Worm (Caenorhabditis elegans): ENCODE data around the gene C36B7.2.

The C36B7.2 gene

DNA sequence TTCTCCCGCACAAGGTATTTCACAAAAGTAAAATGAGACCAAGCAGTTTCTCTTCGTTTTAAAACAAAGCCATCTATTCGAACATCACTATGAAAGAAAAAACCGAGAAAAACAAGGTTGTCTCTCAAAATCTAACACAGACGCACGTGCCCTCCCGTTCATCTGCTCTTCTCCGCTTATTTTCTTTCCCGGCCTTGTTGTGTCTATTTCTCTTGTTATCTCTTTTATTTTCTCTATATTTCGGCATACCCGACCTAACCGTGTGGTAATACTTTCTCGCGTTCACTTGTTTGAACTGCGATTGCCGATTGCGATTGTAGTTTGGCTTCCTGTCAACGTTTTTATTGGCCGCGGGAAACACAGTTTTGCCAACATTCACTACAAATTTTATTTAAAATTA, 23.3 kb downstream of the C36B7.2 start:
- TF ChIP-seq nhr-76 (tag; optimal IDR thresholded peaks at IDR 0.05) = no peak
- no peak for TF ChIP-seq ceh-43 (GFP tag; optimal IDR thresholded peaks at IDR 0.05)
- peak; percentile 1 for TF ChIP-seq elt-1 (tag; optimal IDR thresholded peaks at IDR 0.05; ENCODE audit: borderline replicate concordance, insufficient read depth)
- no peak for TF ChIP-seq nhr-28 (tag; optimal IDR thresholded peaks at IDR 0.05)
- TF ChIP-seq tbx-8 (GFP tag; optimal IDR thresholded peaks at IDR 0.05) = no peak
- no peak for TF ChIP-seq lsy-2 (tag; optimal IDR thresholded peaks at IDR 0.05)
- no peak for TF ChIP-seq ham-2 (GFP tag; optimal IDR thresholded peaks at IDR 0.05)
- no peak for TF ChIP-seq M03D4.4 (tag; optimal IDR thresholded peaks at IDR 0.05)

DNA sequence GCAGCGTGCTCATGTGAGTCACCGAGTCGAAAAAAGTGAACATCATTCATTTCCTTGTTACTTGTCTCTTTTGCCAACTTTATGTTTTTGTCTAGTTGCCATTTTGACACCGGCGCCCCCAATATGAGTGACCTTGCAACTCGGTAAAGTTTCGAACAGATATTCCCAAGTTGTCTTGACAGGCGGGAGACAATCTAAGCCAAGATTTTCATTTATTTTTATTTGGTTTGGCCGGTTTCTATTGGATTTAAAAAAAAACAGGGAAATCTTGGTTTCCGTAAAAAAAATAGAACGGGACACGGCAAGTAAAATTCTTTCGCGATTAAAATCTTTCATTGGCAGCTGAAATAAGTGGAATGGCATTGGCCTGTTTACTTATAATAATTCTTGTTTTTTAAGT, 25.0 kb downstream of the C36B7.2 start:
- no peak for TF ChIP-seq mab-5 (tag; optimal IDR thresholded peaks at IDR 0.05)
- TF ChIP-seq bed-3 (GFP tag; optimal IDR thresholded peaks at IDR 0.05) = no peak
- no peak for TF ChIP-seq nhr-2 (tag; optimal IDR thresholded peaks at IDR 0.05)
- TF ChIP-seq lin-13 (tag; optimal IDR thresholded peaks at IDR 0.05) = no peak
- TF ChIP-seq nhr-237 (tag; optimal IDR thresholded peaks at IDR 0.05) = no peak
- TF ChIP-seq nhr-76 (tag; optimal IDR thresholded peaks at IDR 0.05) = no peak
- no peak for TF ChIP-seq ces-1 (GFP tag; optimal IDR thresholded peaks at IDR 0.05)
- TF ChIP-seq elt-1 (tag; optimal IDR thresholded peaks at IDR 0.05; ENCODE audit: borderline replicate concordance, insufficient read depth) = no peak
- no peak for TF ChIP-seq ceh-39 (tag; optimal IDR thresholded peaks at IDR 0.05)
- TF ChIP-seq sptf-1 (tag; optimal IDR thresholded peaks at IDR 0.05) = no peak
- TF ChIP-seq snpc-4 (tag; optimal IDR thresholded peaks at IDR 0.05) = no peak
- TF ChIP-seq unc-39 (tag; optimal IDR thresholded peaks at IDR 0.05) = no peak
- TF ChIP-seq sem-2 (GFP tag; optimal IDR thresholded peaks at IDR 0.05) = no peak
- TF ChIP-seq mls-2 (tag; optimal IDR thresholded peaks at IDR 0.05) = no peak
- no peak for TF ChIP-seq flh-1 (GFP tag; optimal IDR thresholded peaks at IDR 0.05)

DNA sequence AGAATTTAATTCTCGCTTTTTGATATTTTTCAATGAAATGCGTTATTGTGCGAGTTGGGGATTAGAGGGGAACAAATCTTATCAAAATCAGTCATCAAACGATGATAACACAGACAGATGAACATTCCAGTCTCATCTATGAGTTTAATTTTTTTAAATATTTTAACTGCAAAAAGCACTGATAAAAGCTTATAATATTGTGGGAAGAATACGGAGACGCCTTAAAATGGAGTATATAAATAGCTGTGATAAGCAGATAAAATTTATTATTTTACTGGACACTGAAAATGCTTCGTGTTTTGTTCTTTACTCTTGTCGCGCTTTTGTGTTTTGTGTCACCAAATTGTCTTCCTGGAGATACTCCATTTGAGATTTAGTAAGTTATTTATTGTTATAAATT, 33.4 kb downstream of the C36B7.2 start, which contains the start of gene clec-86:
Gene clec-86, plus strand, starts transcription at position 262 of the 400 bp plus-strand sequence.
- no peak for TF ChIP-seq mep-1 (tag; optimal IDR thresholded peaks at IDR 0.05)

- no peak for TF ChIP-seq blmp-1 (tag; optimal IDR thresholded peaks at IDR 0.05)
- no peak for TF ChIP-seq snpc-4 (tag; optimal IDR thresholded peaks at IDR 0.05)
- TF ChIP-seq nhr-237 (tag; optimal IDR thresholded peaks at IDR 0.05) = no peak
- TF ChIP-seq lin-32 (GFP tag; optimal IDR thresholded peaks at IDR 0.05) = no peak
- TF ChIP-seq elt-3 (tag; optimal IDR thresholded peaks at IDR 0.05) = no peak
- TF ChIP-seq lin-13 (tag; optimal IDR thresholded peaks at IDR 0.05) = no peak
- TF ChIP-seq sem-2 (GFP tag; optimal IDR thresholded peaks at IDR 0.05) = no peak
- no peak for TF ChIP-seq cnd-1 (tag; optimal IDR thresholded peaks at IDR 0.05)
- no peak for TF ChIP-seq hlh-1 (tag; optimal IDR thresholded peaks at IDR 0.05)
- TF ChIP-seq ces-1 (GFP tag; optimal IDR thresholded peaks at IDR 0.05) = no peak
- no peak for TF ChIP-seq sptf-1 (tag; optimal IDR thresholded peaks at IDR 0.05)
Measured at ce11 chrX:7140682-7141254, 34.6 kb downstream of the C36B7.2 start.

- TF ChIP-seq elt-3 (tag; optimal IDR thresholded peaks at IDR 0.05) = no peak
- TF ChIP-seq lin-32 (GFP tag; optimal IDR thresholded peaks at IDR 0.05) = no peak
- no peak for TF ChIP-seq blmp-1 (tag; optimal IDR thresholded peaks at IDR 0.05)
- no peak for TF ChIP-seq zip-8 (tag; optimal IDR thresholded peaks at IDR 0.05)
- TF ChIP-seq pha-4 (tag; optimal IDR thresholded peaks at IDR 0.05) = no peak
- TF ChIP-seq snpc-4 (tag; optimal IDR thresholded peaks at IDR 0.05) = no peak
- TF ChIP-seq ceh-43 (GFP tag; optimal IDR thresholded peaks at IDR 0.05) = no peak
- no peak for TF ChIP-seq bed-3 (GFP tag; optimal IDR thresholded peaks at IDR 0.05)
- no peak for TF ChIP-seq lin-13 (tag; optimal IDR thresholded peaks at IDR 0.05)
- no peak for TF ChIP-seq elt-1 (tag; optimal IDR thresholded peaks at IDR 0.05; ENCODE audit: borderline replicate concordance, insufficient read depth)
- no peak for TF ChIP-seq M03D4.4 (tag; optimal IDR thresholded peaks at IDR 0.05)
- no peak for TF ChIP-seq mls-2 (tag; optimal IDR thresholded peaks at IDR 0.05)
- no peak for TF ChIP-seq nhr-28 (tag; optimal IDR thresholded peaks at IDR 0.05)
- TF ChIP-seq lsy-2 (tag; optimal IDR thresholded peaks at IDR 0.05) = no peak
- TF ChIP-seq ceh-83 (GFP tag; optimal IDR thresholded peaks at IDR 0.05) = no peak
- TF ChIP-seq flh-1 (GFP tag; optimal IDR thresholded peaks at IDR 0.05) = no peak
- TF ChIP-seq mab-5 (tag; optimal IDR thresholded peaks at IDR 0.05) = no peak
- no peak for TF ChIP-seq tbx-8 (GFP tag; optimal IDR thresholded peaks at IDR 0.05)
- no peak for TF ChIP-seq hlh-1 (tag; optimal IDR thresholded peaks at IDR 0.05)
Measured at ce11 chrX:7143515-7143914, 37.3 kb downstream of the C36B7.2 start, which contains the start of gene alh-10. TSS of gene alh-10 (minus strand) at chrX:7143641.
